Fruit fly (Drosophila melanogaster): ENCODE data around the gene Hsc70-3.
A peak's percentile ranks its signal among the peaks of the same experiment; 100 is the strongest.

Hsc70-3 gene

dm6 chrX:11841702-11842378 lies 34.9 kb upstream of the Hsc70-3 start (continued):
- TF ChIP-seq dati (GFP tag; IDR thresholded peaks at IDR 0.05), result no peak
- no peak for TF ChIP-seq Xbp1 (GFP tag; optimal IDR thresholded peaks at IDR 0.05)
- peak; percentile 13 for TF ChIP-seq CG15269 (tag; optimal IDR thresholded peaks at IDR 0.05)
- TF ChIP-seq CG18476 (GFP tag; optimal IDR thresholded peaks at IDR 0.05), result no peak
- TF ChIP-seq Sry-δ (GFP tag; optimal IDR thresholded peaks at IDR 0.05), result no peak
- TF ChIP-seq ato (GFP tag; IDR thresholded peaks at IDR 0.05; ENCODE audit: partially characterized antibody), result no peak
- TF ChIP-seq unpg (GFP tag; optimal IDR thresholded peaks at IDR 0.05), result peak; percentile 22
- TF ChIP-seq CG18619 (GFP tag; optimal IDR thresholded peaks at IDR 0.05), result no peak
- TF ChIP-seq Lhr (GFP tag; optimal IDR thresholded peaks at IDR 0.05), result no peak
- no peak for TF ChIP-seq croc (GFP tag; conservative IDR thresholded peaks at IDR 0.05)
- TF ChIP-seq Ssrp (tag; optimal IDR thresholded peaks at IDR 0.05), result peak; percentile 18
- TF ChIP-seq CG2712 (tag; optimal IDR thresholded peaks at IDR 0.05), result peak; percentile 42
- peak; percentile 16 for TF ChIP-seq Oli (tag; optimal IDR thresholded peaks at IDR 0.05)
- no peak for TF ChIP-seq CG33213 (GFP tag; optimal IDR thresholded peaks at IDR 0.05)
- TF ChIP-seq Gsc (GFP tag; IDR thresholded peaks at IDR 0.05), result no peak
- no peak for TF ChIP-seq HLH54F (GFP tag; optimal IDR thresholded peaks at IDR 0.05)
- TF ChIP-seq lilli (GFP tag; optimal IDR thresholded peaks at IDR 0.05), result no peak
- TF ChIP-seq nom (GFP tag; optimal IDR thresholded peaks at IDR 0.05), result no peak
- no peak for TF ChIP-seq Adf1 (GFP tag; IDR thresholded peaks at IDR 0.05)
- no peak for TF ChIP-seq CG10959 (GFP tag; IDR thresholded peaks at IDR 0.05)
- no peak for TF ChIP-seq CG11398 (GFP tag; optimal IDR thresholded peaks at IDR 0.05)
- TF ChIP-seq NC2α (GFP tag; optimal IDR thresholded peaks at IDR 0.05), result no peak
- TF ChIP-seq Optix (GFP tag; IDR thresholded peaks at IDR 0.05), result no peak
- no peak for TF ChIP-seq pfk (GFP tag; optimal IDR thresholded peaks at IDR 0.05)
- TF ChIP-seq pho (GFP tag; optimal IDR thresholded peaks at IDR 0.05), result no peak
- TF ChIP-seq CG4707 (GFP tag; optimal IDR thresholded peaks at IDR 0.05), result no peak
- TF ChIP-seq NC2β (GFP tag; optimal IDR thresholded peaks at IDR 0.05), result no peak
- TF ChIP-seq CG8359 (GFP tag; optimal IDR thresholded peaks at IDR 0.05; ENCODE audit: borderline replicate concordance), result no peak
- peak; percentile 51 for TF ChIP-seq CG2678 (tag; optimal IDR thresholded peaks at IDR 0.05)
- no peak for TF ChIP-seq stwl (tag; optimal IDR thresholded peaks at IDR 0.05)
- TF ChIP-seq fru (optimal IDR thresholded peaks at IDR 0.05), result no peak
- no peak for TF ChIP-seq CG4730 (GFP tag; IDR thresholded peaks at IDR 0.05)
- TF ChIP-seq CG7928 (GFP tag; optimal IDR thresholded peaks at IDR 0.05), result no peak
- TF ChIP-seq YL-1 (GFP tag; optimal IDR thresholded peaks at IDR 0.05), result no peak
- TF ChIP-seq CG7556 (GFP tag; optimal IDR thresholded peaks at IDR 0.05), result peak; percentile 15
- TF ChIP-seq CG34422 (GFP tag; IDR thresholded peaks at IDR 0.05), result no peak
- TF ChIP-seq cg (GFP tag; optimal IDR thresholded peaks at IDR 0.05), result no peak
- TF ChIP-seq CG13424 (tag; optimal IDR thresholded peaks at IDR 0.05), result peak; percentile 31
- TF ChIP-seq CG13123 (GFP tag; optimal IDR thresholded peaks at IDR 0.05), result no peak
- no peak for TF ChIP-seq CG12104 (GFP tag; optimal IDR thresholded peaks at IDR 0.05)
- TF ChIP-seq Rfx (GFP tag; IDR thresholded peaks at IDR 0.05), result no peak
- TF ChIP-seq cato (GFP tag; optimal IDR thresholded peaks at IDR 0.05; ENCODE audit: borderline replicate concordance), result no peak
- no peak for TF ChIP-seq bigmax (GFP tag; optimal IDR thresholded peaks at IDR 0.05)
- no peak for TF ChIP-seq Hr3 (GFP tag; optimal IDR thresholded peaks at IDR 0.05)
- TF ChIP-seq CG2120 (GFP tag; optimal IDR thresholded peaks at IDR 0.05), result no peak
- no peak for TF ChIP-seq Neu2 (GFP tag; optimal IDR thresholded peaks at IDR 0.05; ENCODE audit: borderline replicate concordance)
- TF ChIP-seq disco-r (GFP tag; optimal IDR thresholded peaks at IDR 0.05), result no peak
- TF ChIP-seq fd64A (GFP tag; optimal IDR thresholded peaks at IDR 0.05), result no peak
- no peak for TF ChIP-seq klu (GFP tag; IDR thresholded peaks at IDR 0.05)
- TF ChIP-seq CG4360 (GFP tag; IDR thresholded peaks at IDR 0.05), result no peak
- no peak for TF ChIP-seq CG11723 (GFP tag; optimal IDR thresholded peaks at IDR 0.05)
